Fruit fly (Drosophila melanogaster) whole organism, embryonic: ENCODE results near the gene CG12075.
A peak's percentile ranks its signal among the peaks of the same experiment; 100 is the strongest.

Experiments
- Ada2b ChIP-seq: fragments of 200-800 bp; sonication (Bioruptor generic); IDR thresholded peaks from 2 replicates; pipeline ENCODE4 v1.3.6; 2022; ENCODE audit warnings: missing biosample characterization, missing genetic modification characterization
- CG10431 ChIP-seq: fragments of 200-800 bp; sonication (Bioruptor generic); optimal IDR thresholded peaks from 3 replicates; lab custom pipeline; 2018; ENCODE audit warnings: missing biosample characterization, mild to moderate bottlenecking, missing genetic modification characterization
- CG10979 ChIP-seq: fragments of 200-800 bp; sonication (Bioruptor generic); optimal IDR thresholded peaks from 2 replicates; lab custom pipeline; 2018; ENCODE audit warnings: missing biosample characterization, mild to moderate bottlenecking, missing genetic modification characterization, moderate library complexity
- CG11247 ChIP-seq: fragments of 200-800 bp; sonication (Bioruptor generic); IDR thresholded peaks from 2 replicates; pipeline ENCODE4 v1.3.6; 2022; ENCODE audit warnings: missing biosample characterization, missing genetic modification characterization
- CG11695 ChIP-seq: fragments of 200-800 bp; sonication (Bioruptor generic); IDR thresholded peaks from 3 replicates; pipeline ENCODE4 v1.3.6; 2022; ENCODE audit warnings: missing biosample characterization, missing genetic modification characterization
- CG11696 ChIP-seq: fragments of 200-800 bp; sonication (Bioruptor generic); IDR thresholded peaks from 2 replicates; pipeline ENCODE4 v1.3.6; 2022; ENCODE audit warnings: missing biosample characterization, missing genetic modification characterization
- CG12744 ChIP-seq: fragments of 200-800 bp; sonication (Bioruptor generic); optimal IDR thresholded peaks from 2 replicates; lab custom pipeline; 2016; ENCODE audit warnings: missing biosample characterization, missing genetic modification characterization
- CG12769 ChIP-seq: fragments of 200-800 bp; sonication (Bioruptor generic); optimal IDR thresholded peaks from 2 replicates; lab custom pipeline; 2019; ENCODE audit warnings: missing biosample characterization, mild to moderate bottlenecking, missing genetic modification characterization, moderate library complexity
- CG13894 ChIP-seq: fragments of 200-800 bp; sonication (Bioruptor generic); optimal IDR thresholded peaks from 3 replicates; lab custom pipeline; 2018; ENCODE audit warnings: missing biosample characterization, mild to moderate bottlenecking, missing genetic modification characterization, moderate library complexity
- CG1603 ChIP-seq: fragments of 200-800 bp; sonication (Bioruptor generic); optimal IDR thresholded peaks from 2 replicates; lab custom pipeline; 2019; ENCODE audit warnings: missing biosample characterization, mild to moderate bottlenecking, missing genetic modification characterization, moderate library complexity
- CG16815 ChIP-seq: fragments of 200-800 bp; sonication (Bioruptor generic); optimal IDR thresholded peaks from 3 replicates; lab custom pipeline; 2017; ENCODE audit warnings: missing biosample characterization, mild to moderate bottlenecking, missing genetic modification characterization
- CG17802 ChIP-seq: fragments of 200-800 bp; sonication (Bioruptor generic); optimal IDR thresholded peaks from 2 replicates; lab custom pipeline; 2018; ENCODE audit warnings: missing biosample characterization, mild to moderate bottlenecking, missing genetic modification characterization, moderate library complexity
- CG1792 ChIP-seq: fragments of 200-800 bp; sonication (Bioruptor generic); optimal IDR thresholded peaks from 2 replicates; lab custom pipeline; 2016; ENCODE audit warnings: missing biosample characterization, missing genetic modification characterization
- CG1832 ChIP-seq: fragments of 200-800 bp; sonication (Bioruptor generic); optimal IDR thresholded peaks from 2 replicates; lab custom pipeline; 2017; ENCODE audit warnings: missing biosample characterization, mild to moderate bottlenecking, missing genetic modification characterization, inconsistent platforms
- CG31224 ChIP-seq: fragments of 200-800 bp; sonication (Bioruptor generic); IDR thresholded peaks from 2 replicates; pipeline ENCODE4 v1.3.6; 2022; ENCODE audit warnings: missing biosample characterization, missing genetic modification characterization
- CG6272 ChIP-seq: fragments of 200-800 bp; sonication (Bioruptor generic); IDR thresholded peaks from 2 replicates; pipeline ENCODE4 v1.3.6; 2022; ENCODE audit warnings: missing biosample characterization, missing genetic modification characterization
- CG6683 ChIP-seq: fragments of 200-800 bp; sonication (Bioruptor generic); optimal IDR thresholded peaks from 2 replicates; lab custom pipeline; 2017; ENCODE audit warnings: missing biosample characterization, mild to moderate bottlenecking, missing genetic modification characterization, missing genetic modification reagents
- CG6765 ChIP-seq: fragments of 200-800 bp; sonication (Bioruptor generic); optimal IDR thresholded peaks from 3 replicates; lab custom pipeline; 2017; ENCODE audit warnings: missing biosample characterization, mild to moderate bottlenecking, missing genetic modification characterization
- CG8924 ChIP-seq: fragments of 200-800 bp; optimal IDR thresholded peaks from 3 replicates; lab custom pipeline; 2019; ENCODE audit warnings: missing biosample characterization, mild to moderate bottlenecking, missing genetic modification characterization, moderate library complexity
- CG9876 ChIP-seq: fragments of 200-800 bp; sonication (Bioruptor generic); optimal IDR thresholded peaks from 2 replicates; lab custom pipeline; 2016; ENCODE audit warnings: missing biosample characterization, missing genetic modification characterization
- CG9932 ChIP-seq: fragments of 200-800 bp; sonication (Bioruptor generic); IDR thresholded peaks from 2 replicates; pipeline ENCODE4 v1.3.6; 2022; ENCODE audit warnings: missing biosample characterization, missing genetic modification characterization
- Camta ChIP-seq: fragments of 200-800 bp; sonication (Bioruptor generic); optimal IDR thresholded peaks from 2 replicates; lab custom pipeline; 2016; ENCODE audit warnings: missing biosample characterization, missing genetic modification characterization
- Deaf1 ChIP-seq: fragments of 200-800 bp; optimal IDR thresholded peaks from 3 replicates; lab custom pipeline; 2019; ENCODE audit warnings: missing biosample characterization, mild to moderate bottlenecking, missing genetic modification characterization, moderate library complexity
- Dip2 ChIP-seq: fragments of 200-800 bp; sonication (Bioruptor generic); IDR thresholded peaks from 2 replicates; pipeline ENCODE4 v1.3.6; 2022; ENCODE audit warnings: missing biosample characterization, missing genetic modification characterization
- Doc3 ChIP-seq: fragments of 200-800 bp; sonication (Bioruptor generic); IDR thresholded peaks from 3 replicates; pipeline ENCODE4 v1.3.6; 2022; ENCODE audit warnings: missing biosample characterization, missing genetic modification characterization; ENCODE audit not compliant: partially characterized antibody
- HmgD ChIP-seq: fragments of 200-800 bp; sonication (Bioruptor generic); optimal IDR thresholded peaks from 3 replicates; lab custom pipeline; 2016; ENCODE audit warnings: missing biosample characterization, missing genetic modification characterization
- Scr ChIP-seq: fragments of 200-800 bp; sonication (Bioruptor generic); IDR thresholded peaks from 2 replicates; pipeline ENCODE4 v1.3.6; 2022; ENCODE audit warnings: missing biosample characterization, missing genetic modification characterization; ENCODE audit not compliant: partially characterized antibody
- Sin3A ChIP-seq: fragments of >200 bp; optimal IDR thresholded peaks from 2 replicates; lab custom pipeline; 2018
- ase ChIP-seq: fragments of 200-800 bp; sonication (Bioruptor generic); IDR thresholded peaks from 3 replicates; pipeline ENCODE4 v1.3.6; 2022; ENCODE audit warnings: missing biosample characterization, missing genetic modification characterization
- bab2 ChIP-seq: fragments of 200-800 bp; sonication (Bioruptor generic); optimal IDR thresholded peaks from 2 replicates; lab custom pipeline; 2016; ENCODE audit warnings: missing biosample characterization, missing genetic modification characterization
- bowl ChIP-seq: fragments of 200-800 bp; sonication (Bioruptor generic); IDR thresholded peaks from 2 replicates; pipeline ENCODE4 v1.3.6; 2022; ENCODE audit warnings: missing biosample characterization, missing genetic modification characterization
- cas ChIP-seq: fragments of 200-800 bp; sonication (Bioruptor generic); IDR thresholded peaks from 2 replicates; pipeline ENCODE4 v1.3.6; 2022; ENCODE audit warnings: missing biosample characterization, missing genetic modification characterization
- chm ChIP-seq: fragments of 200-800 bp; sonication (Bioruptor generic); IDR thresholded peaks from 2 replicates; pipeline ENCODE4 v1.3.6; 2022; ENCODE audit warnings: missing biosample characterization, missing genetic modification characterization
- corto ChIP-seq: fragments of 200-800 bp; sonication (Bioruptor generic); optimal IDR thresholded peaks from 2 replicates; lab custom pipeline; 2016; ENCODE audit warnings: missing biosample characterization, mild to moderate bottlenecking, missing genetic modification characterization, moderate library complexity
- gce ChIP-seq: fragments of 200-800 bp; sonication (Bioruptor generic); IDR thresholded peaks from 3 replicates; pipeline ENCODE4 v1.3.6; 2022; ENCODE audit warnings: missing biosample characterization, missing genetic modification characterization
- gcm ChIP-seq: fragments of 200-800 bp; sonication (Bioruptor generic); optimal IDR thresholded peaks from 2 replicates; lab custom pipeline; 2019; ENCODE audit warnings: missing biosample characterization, mild to moderate bottlenecking, missing genetic modification characterization, moderate library complexity
- gsb-n ChIP-seq: fragments of 200-800 bp; sonication (Bioruptor generic); optimal IDR thresholded peaks from 3 replicates; lab custom pipeline; 2018; ENCODE audit warnings: missing biosample characterization, mild to moderate bottlenecking, missing genetic modification characterization
- hbn ChIP-seq: fragments of 200-800 bp; sonication (Bioruptor generic); IDR thresholded peaks from 2 replicates; pipeline ENCODE4 v1.3.6; 2022; ENCODE audit warnings: missing biosample characterization, missing genetic modification characterization; ENCODE audit not compliant: partially characterized antibody
- lilli ChIP-seq: fragments of 200-800 bp; sonication (Bioruptor generic); optimal IDR thresholded peaks from 3 replicates; lab custom pipeline; 2016; ENCODE audit warnings: missing biosample characterization, missing genetic modification characterization
- luna ChIP-seq: fragments of 200-800 bp; sonication (Bioruptor generic); optimal IDR thresholded peaks from 2 replicates; lab custom pipeline; 2016; ENCODE audit warnings: missing biosample characterization, missing genetic modification characterization
- nmo ChIP-seq: fragments of 200-800 bp; sonication (Bioruptor generic); optimal IDR thresholded peaks from 2 replicates; lab custom pipeline; 2018; ENCODE audit warnings: missing biosample characterization, mild to moderate bottlenecking, missing genetic modification characterization, moderate library complexity
- pan ChIP-seq, 4 experiments: fragments of >200 bp in 3 of 4; fragments of 200-800 bp in 1 of 4; sonication (Bioruptor generic) in 1 of 4; optimal IDR thresholded peaks in 3 of 4; IDR thresholded peaks in 1 of 4; 2 replicates each; pipeline versions ENCODE4 v1.3.6 to Lab custom; 2017 to 2022; ENCODE audit warnings: missing biosample characterization in 2 of 4, missing genetic modification characterization in 2 of 4, mixed read lengths in 1 of 4
- pzg ChIP-seq: fragments of 200-800 bp; sonication (Bioruptor generic); optimal IDR thresholded peaks from 3 replicates; lab custom pipeline; 2018; ENCODE audit warnings: missing biosample characterization, mild to moderate bottlenecking, missing genetic modification characterization, moderate library complexity
- sens ChIP-seq: fragments of 200-800 bp; sonication (Bioruptor generic); peaks from one replicate; lab custom pipeline; 2016; ENCODE audit warnings: missing biosample characterization, missing genetic modification characterization
- seq ChIP-seq: fragments of 200-800 bp; sonication (Bioruptor generic); IDR thresholded peaks from 2 replicates; pipeline ENCODE4 v1.3.6; 2022; ENCODE audit warnings: missing biosample characterization, missing genetic modification characterization
- ssp ChIP-seq: fragments of 200-800 bp; sonication (Bioruptor generic); IDR thresholded peaks from 2 replicates; pipeline ENCODE4 v1.3.6; 2022; ENCODE audit warnings: missing biosample characterization, missing genetic modification characterization
- tin ChIP-seq: fragments of 200-800 bp; sonication (Bioruptor generic); optimal IDR thresholded peaks from 3 replicates; lab custom pipeline; 2016; ENCODE audit warnings: missing biosample characterization, missing genetic modification characterization
- tx ChIP-seq: fragments of 200-800 bp; sonication (Bioruptor generic); optimal IDR thresholded peaks from 2 replicates; lab custom pipeline; 2016; ENCODE audit warnings: missing biosample characterization, missing genetic modification characterization
- unc-4 ChIP-seq: fragments of 200-800 bp; sonication (Bioruptor generic); IDR thresholded peaks from 2 replicates; pipeline ENCODE4 v1.3.6; 2022; ENCODE audit warnings: missing biosample characterization, missing genetic modification characterization; ENCODE audit not compliant: partially characterized antibody
- vnd ChIP-seq: fragments of 200-800 bp; sonication (Bioruptor generic); IDR thresholded peaks from 3 replicates; pipeline ENCODE4 v1.3.6; 2022; ENCODE audit warnings: missing biosample characterization, missing genetic modification characterization; ENCODE audit not compliant: partially characterized antibody
- zen ChIP-seq: fragments of 200-800 bp; sonication (Bioruptor generic); optimal IDR thresholded peaks from 3 replicates; lab custom pipeline; 2018; ENCODE audit warnings: missing biosample characterization, mild to moderate bottlenecking, missing genetic modification characterization, moderate library complexity

Gene CG12075

DNA sequence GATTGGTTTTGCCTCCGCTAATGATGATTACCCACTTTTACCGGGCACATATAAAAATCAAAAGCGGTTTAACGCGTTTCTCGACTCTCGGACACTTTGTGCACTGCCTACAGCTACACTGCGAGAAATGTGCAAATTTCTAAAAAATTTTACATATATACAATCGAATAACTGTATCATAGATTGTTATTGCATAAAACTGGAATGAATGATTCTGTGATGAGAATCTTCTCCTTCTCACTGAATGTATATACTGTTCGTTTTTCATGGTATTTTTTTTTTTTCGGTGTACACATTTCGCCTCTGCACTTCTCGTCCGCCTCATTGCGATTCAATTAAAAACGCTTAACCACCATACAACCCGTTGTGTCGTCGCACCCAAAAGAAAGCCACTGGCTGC, 23.1 kb downstream of the CG12075 start (continued):
- TF ChIP-seq CG12744 (GFP tag; lab: Kevin White, UChicago) (no peak), zen (tag; lab: Kevin White, UChicago) (no peak), tx (no peak), Sin3A (lab: Kevin White, UChicago) (no peak), CG11696 (GFP tag; lab: Robert Waterston, UW) (no peak), bowl (GFP tag; lab: Robert Waterston, UW) (no peak), CG13894 (tag; lab: Kevin White, UChicago) (no peak), cas (GFP tag; lab: Robert Waterston, UW) (no peak), CG11695 (GFP tag; lab: Robert Waterston, UW) (no peak), vnd (GFP tag; lab: Robert Waterston, UW) (no peak), Camta (GFP tag; lab: Kevin White, UChicago) (peak; percentile 25), CG10979 (tag; lab: Kevin White, UChicago) (peak; percentile 65), CG6272 (GFP tag; lab: Robert Waterston, UW) (no peak), CG11247 (GFP tag; lab: Robert Waterston, UW) (no peak), gsb-n (tag; lab: Kevin White, UChicago) (peak; percentile 18), Dip2 (GFP tag; lab: Robert Waterston, UW) (no peak), ssp (GFP tag; lab: Robert Waterston, UW) (0 out of 2 replicates have a peak, but pooled peaks have one; percentile 35), gcm (GFP tag; lab: Kevin White, UChicago) (no peak), ase (GFP tag; lab: Robert Waterston, UW) (no peak), CG1792 (GFP tag; lab: Kevin White, UChicago) (no peak), tin (GFP tag; lab: Kevin White, UChicago) (peak; percentile 38), gce (GFP tag; lab: Robert Waterston, UW) (no peak), Doc3 (no peak), pan (optimal IDR thresholded peaks at IDR 0.05; lab: Kevin White, UChicago) (no peak), pan (GFP tag; optimal IDR thresholded peaks at IDR 0.05 in 1 of 2, IDR thresholded peaks at IDR 0.05 in 1 of 2) (peak in 1 of 2 experiments; percentile 37), sens (peak; percentile 78), HmgD (GFP tag; lab: Kevin White, UChicago) (no peak), lilli (no peak), Ada2b (GFP tag; lab: Robert Waterston, UW) (peak; percentile 29; the same call in 1 of the 2 replicates), chm (GFP tag; lab: Robert Waterston, UW) (no peak), CG17802 (tag; lab: Kevin White, UChicago) (no peak), CG6765 (no peak), corto (GFP tag; lab: Kevin White, UChicago) (peak; percentile 15), seq (GFP tag; lab: Robert Waterston, UW) (0 out of 2 replicates have a peak, but pooled peaks have one; percentile 14), bab2 (GFP tag; lab: Kevin White, UChicago) (no peak), nmo (GFP tag; lab: Kevin White, UChicago) (peak; percentile 51), luna (GFP tag; lab: Kevin White, UChicago) (no peak), CG9932 (GFP tag; lab: Robert Waterston, UW) (no peak), CG16815 (no peak), CG12769 (tag; lab: Kevin White, UChicago) (no peak), CG8924 (tag; lab: Kevin White, UChicago) (peak; percentile 7), hbn (GFP tag; lab: Robert Waterston, UW) (no peak), pzg (no peak), Scr (GFP tag; lab: Robert Waterston, UW) (no peak), unc-4 (GFP tag; lab: Robert Waterston, UW) (no peak), CG9876 (GFP tag; lab: Kevin White, UChicago) (no peak), CG10431 (GFP tag; lab: Kevin White, UChicago) (no peak), CG1832 (GFP tag; lab: Kevin White, UChicago) (no peak), CG31224 (GFP tag; lab: Robert Waterston, UW) (no peak), CG1603 (tag; lab: Kevin White, UChicago) (peak; percentile 66), CG6683 (GFP tag; lab: Kevin White, UChicago) (no peak), Deaf1 (no peak)
